Fruit fly (Drosophila melanogaster) whole organism: ENCODE data around the gene tomb.

Experiments
- CG8478 ChIP-seq: fragments of >200 bp; optimal IDR thresholded peaks from 2 replicates; lab custom pipeline; 2018; ENCODE audit warnings: inconsistent platforms
- Dll ChIP-seq: fragments of >200 bp; optimal IDR thresholded peaks from 2 replicates; lab custom pipeline; 2017
- EcR ChIP-seq, 2 experiments: fragments of >200 bp; optimal IDR thresholded peaks; 2 replicates each; lab custom pipeline; 2017; ENCODE audit warnings: missing biosample characterization in 2 of 2, missing genetic modification characterization in 2 of 2, missing genetic modification reagents in 2 of 2
- pan ChIP-seq: fragments of >200 bp; optimal IDR thresholded peaks from 2 replicates; lab custom pipeline; 2017
- psq ChIP-seq: fragments of >200 bp; optimal IDR thresholded peaks from 2 replicates; lab custom pipeline; 2017
- usp ChIP-seq: fragments of >200 bp; optimal IDR thresholded peaks from 2 replicates; lab custom pipeline; 2017; ENCODE audit warnings: missing biosample characterization, missing genetic modification characterization, mixed read lengths

dm6 chr2L:5537063-5537462 is 505 bp upstream of the tomb start:
- TF ChIP-seq CG8478 (lab: Kevin White, UChicago) (no peak), Dll (no peak), psq (lab: Kevin White, UChicago) (no peak), EcR (GFP tag; optimal IDR thresholded peaks at IDR 0.05; lab: Kevin White, UChicago) (no peak), usp (GFP tag; lab: Kevin White, UChicago) (no peak), pan (lab: Kevin White, UChicago) (no peak)
